Worm (Caenorhabditis elegans) whole organism, late embryonic: ENCODE measurements around the gene M7.12.

Source experiments
- K02D7.2 ChIP-seq: sonication (generic microtip); optimal IDR thresholded peaks from 2 replicates; lab custom pipeline; 2017; ENCODE audit warnings: mild to moderate bottlenecking, missing genetic modification characterization, missing compliant biosample characterization
- ama-1 ChIP-seq: fragments of 150-350 bp; optimal IDR thresholded peaks from 2 replicates; lab custom pipeline; 2014
- ceh-30 ChIP-seq: fragments of 150-350 bp; optimal IDR thresholded peaks from 2 replicates; lab custom pipeline; 2014; ENCODE audit warnings: missing biosample characterization, missing genetic modification characterization
- ceh-6 ChIP-seq: fragments of 200-800 bp; sonication (Bioruptor generic); optimal IDR thresholded peaks from 2 replicates; lab custom pipeline; 2018; ENCODE audit warnings: mild to moderate bottlenecking, missing genetic modification characterization, missing compliant biosample characterization
- elt-2 ChIP-seq: sonication (generic microtip); optimal IDR thresholded peaks from 2 replicates; lab custom pipeline; 2016; ENCODE audit warnings: missing genetic modification reagents, missing genetic modification characterization, missing compliant biosample characterization
- fkh-10 ChIP-seq: fragments of 150-350 bp; optimal IDR thresholded peaks from 2 replicates; lab custom pipeline; 2014; ENCODE audit warnings: missing biosample characterization, missing genetic modification reagents, missing genetic modification characterization
- hlh-13 ChIP-seq: fragments of 200-800 bp; sonication (Bioruptor generic); optimal IDR thresholded peaks from 2 replicates; lab custom pipeline; 2018; ENCODE audit warnings: mild to moderate bottlenecking, missing genetic modification characterization, missing compliant biosample characterization
- madf-2 ChIP-seq: sonication (generic microtip); optimal IDR thresholded peaks from 2 replicates; lab custom pipeline; 2017; ENCODE audit warnings: missing genetic modification characterization, missing compliant biosample characterization
- mec-3 ChIP-seq: sonication (generic microtip); optimal IDR thresholded peaks from 2 replicates; lab custom pipeline; 2016; ENCODE audit warnings: borderline replicate concordance, missing genetic modification characterization, missing compliant biosample characterization
- pag-3 ChIP-seq: sonication (generic microtip); optimal IDR thresholded peaks from 2 replicates; lab custom pipeline; 2016; ENCODE audit warnings: missing compliant biosample characterization, missing genetic modification characterization, borderline replicate concordance
- pax-1 ChIP-seq: fragments of 150-350 bp; optimal IDR thresholded peaks from 2 replicates; lab custom pipeline; 2014; ENCODE audit warnings: missing biosample characterization, missing genetic modification characterization
- pqm-1 ChIP-seq: sonication (generic microtip); optimal IDR thresholded peaks from 2 replicates; lab custom pipeline; 2016; ENCODE audit warnings: missing genetic modification characterization, missing compliant biosample characterization
- pros-1 ChIP-seq: fragments of 150-350 bp; optimal IDR thresholded peaks from 2 replicates; lab custom pipeline; 2014; ENCODE audit warnings: missing biosample characterization, missing genetic modification reagents, missing genetic modification characterization
- tbx-2 ChIP-seq: sonication (generic microtip); optimal IDR thresholded peaks from 2 replicates; lab custom pipeline; 2016; ENCODE audit warnings: missing genetic modification characterization, missing compliant biosample characterization

- TF ChIP-seq fkh-10 (GFP tag; lab: Kevin White, UChicago) (no peak), mec-3 (tag; lab: Kevin White, UChicago) (no peak), ama-1 (no peak), pros-1 (tag; lab: Kevin White, UChicago) (no peak), madf-2 (tag; lab: Kevin White, UChicago) (no peak), K02D7.2 (tag; lab: Kevin White, UChicago) (no peak), ceh-6 (GFP tag; lab: Kevin White, UChicago) (no peak), tbx-2 (tag; lab: Kevin White, UChicago) (no peak), hlh-13 (GFP tag; lab: Kevin White, UChicago) (no peak), ceh-30 (tag; lab: Kevin White, UChicago) (no peak), elt-2 (tag; lab: Kevin White, UChicago) (no peak), pax-1 (tag; lab: Kevin White, UChicago) (no peak), pqm-1 (tag; lab: Kevin White, UChicago) (no peak), pag-3 (tag; lab: Kevin White, UChicago) (no peak)
Observed at ce11 chrIV:11094052-11094451, 3.7 kb downstream of the M7.12 start.
